In the genomic region with DNA sequence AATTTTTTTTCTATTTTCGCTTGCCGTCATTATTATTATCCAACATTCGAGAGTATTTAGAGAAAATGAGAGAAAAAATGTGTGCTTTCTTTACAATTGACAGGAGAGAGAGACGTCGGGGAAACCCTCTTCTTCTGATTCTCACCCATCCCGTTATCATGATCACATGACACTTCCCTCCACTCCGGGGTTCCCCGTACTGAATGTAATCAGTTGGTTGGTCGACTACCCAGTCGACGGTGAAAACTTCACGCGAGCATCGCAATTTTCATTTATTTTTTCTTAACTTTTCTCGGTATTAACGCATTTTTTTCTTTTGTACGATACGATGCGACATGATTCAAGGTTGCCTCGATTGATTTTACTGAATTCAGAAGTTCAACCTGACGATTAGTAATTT, we compare ENCODE assay signal across 2 worm cellular contexts.
A peak's percentile ranks its signal among the peaks of the same experiment; 100 is the strongest.
TF ChIP-seq lines count a peak whose summit lies in the region.

No protein-coding gene starts in this region.

TF ChIP-seq in whole organism, L1 larva, 84 proteins besides CTCF, POLR2A, EP300 and RAD21 (continued from another document):
- TF ChIP-seq swsn-7 (tag; optimal IDR thresholded peaks at IDR 0.05; lab: Kevin White, UChicago) (peak; percentile 61), nhr-71 (tag; optimal IDR thresholded peaks at IDR 0.05; lab: Kevin White, UChicago) (peak; percentile 79), ces-1 (GFP tag; optimal IDR thresholded peaks at IDR 0.05; lab: Kevin White, UChicago) (no peak), unc-130 (tag; optimal IDR thresholded peaks at IDR 0.05; lab: Kevin White, UChicago) (peak; percentile 91), skn-1 (tag; optimal IDR thresholded peaks at IDR 0.05; lab: Kevin White, UChicago) (peak; percentile 52)
TF ChIP-seq in whole organism, L1 larva: peak in this region for 25.

TF ChIP-seq in whole organism, young adult, 124 proteins besides CTCF, POLR2A, EP300 and RAD21 (continued from another document):
- TF ChIP-seq Y53G8AR.9 (GFP tag; conservative IDR thresholded peaks at IDR 0.05; lab: Robert Waterston, UW) (peak; percentile 43; the same call in 1 of the 2 replicates), T26A5.8 (tag; optimal IDR thresholded peaks at IDR 0.05; lab: Kevin White, UChicago) (no peak), madf-6 (GFP tag; IDR thresholded peaks at IDR 0.05; lab: Robert Waterston, UW) (no peak), dpl-1 (GFP tag; optimal IDR thresholded peaks at IDR 0.05; lab: Kevin White, UChicago) (no peak), F55B11.4 (tag; optimal IDR thresholded peaks at IDR 0.05; lab: Kevin White, UChicago; ENCODE audit: borderline replicate concordance, insufficient read depth) (no peak)
